Worm (Caenorhabditis elegans): Measurements from ENCODE around the gene AH9.1.

- TF ChIP-seq lin-39 (tag; optimal IDR thresholded peaks at IDR 0.05) = no peak
- TF ChIP-seq hlh-11 (tag; optimal IDR thresholded peaks at IDR 0.05) = no peak
- no peak for TF ChIP-seq daf-12 (tag; optimal IDR thresholded peaks at IDR 0.05)
- no peak for TF ChIP-seq egl-27 (tag; optimal IDR thresholded peaks at IDR 0.05)
- no peak for TF ChIP-seq mdl-1 (tag; optimal IDR thresholded peaks at IDR 0.05)
- no peak for TF ChIP-seq hlh-30 (tag; optimal IDR thresholded peaks at IDR 0.05; ENCODE audit: insufficient read depth)
- no peak for TF ChIP-seq pha-4 (GFP tag; IDR thresholded peaks at IDR 0.05)
- no peak for TF ChIP-seq pha-4 (tag; optimal IDR thresholded peaks at IDR 0.05)
- no peak for TF ChIP-seq dpl-1 (GFP tag; optimal IDR thresholded peaks at IDR 0.05)
- no peak for TF ChIP-seq lim-7 (GFP tag; IDR thresholded peaks at IDR 0.05)
- TF ChIP-seq ceh-44 (GFP tag; IDR thresholded peaks at IDR 0.05) = no peak
Measured at ce11 chrX:2262420-2262819, 15.6 kb upstream of the AH9.1 start.
